Worm (Caenorhabditis elegans): Measurements from ENCODE around the gene dhs-11.

Gene dhs-11

ce11 chrIII:10671894-10672293, 29.2 kb upstream of the dhs-11 start:
- no peak for TF ChIP-seq hlh-12 (tag; optimal IDR thresholded peaks at IDR 0.05)

- TF ChIP-seq snpc-1.3 (tag; optimal IDR thresholded peaks at IDR 0.05; ENCODE audit: insufficient read depth) (no peak), C17E4.6 (GFP tag; IDR thresholded peaks at IDR 0.05) (no peak), F23B12.7 (tag; optimal IDR thresholded peaks at IDR 0.05; ENCODE audit: insufficient read depth) (no peak), sptf-2 (GFP tag; optimal IDR thresholded peaks at IDR 0.05) (no peak), K11D2.4 (GFP tag; IDR thresholded peaks at IDR 0.05) (no peak), nfya-2 (GFP tag; IDR thresholded peaks at IDR 0.05) (no peak), attf-3 (GFP tag; conservative IDR thresholded peaks at IDR 0.05) (no peak), F49E8.2 (tag; optimal IDR thresholded peaks at IDR 0.05; ENCODE audit: insufficient read depth) (no peak)
Measured at ce11 chrIII:10666640-10667039, 24.0 kb upstream of the dhs-11 start.

ce11 chrIII:10661292-10661691, 18.6 kb upstream of the dhs-11 start:
- TF ChIP-seq nhr-120 (GFP tag; IDR thresholded peaks at IDR 0.05): no peak
- TF ChIP-seq akir-1 (GFP tag; optimal IDR thresholded peaks at IDR 0.05): no peak
- TF ChIP-seq lin-54 (GFP tag; optimal IDR thresholded peaks at IDR 0.05): no peak
- no peak for TF ChIP-seq lag-1 (GFP tag; IDR thresholded peaks at IDR 0.05)
- no peak for TF ChIP-seq hlh-12 (tag; optimal IDR thresholded peaks at IDR 0.05)
- TF ChIP-seq cebp-2 (GFP tag; IDR thresholded peaks at IDR 0.05): no peak
- TF ChIP-seq hmg-20 (GFP tag; IDR thresholded peaks at IDR 0.05): no peak
- no peak for TF ChIP-seq tbx-9 (tag; optimal IDR thresholded peaks at IDR 0.05; ENCODE audit: borderline replicate concordance)
- TF ChIP-seq mcd-1 (GFP tag; IDR thresholded peaks at IDR 0.05): no peak
- no peak for TF ChIP-seq tlf-1 (GFP tag; optimal IDR thresholded peaks at IDR 0.05)
- TF ChIP-seq Y56A3A.18 (GFP tag; IDR thresholded peaks at IDR 0.05): no peak
- TF ChIP-seq ama-1 (optimal IDR thresholded peaks at IDR 0.05): no peak
- TF ChIP-seq ama-1 (GFP tag; optimal IDR thresholded peaks at IDR 0.05): no peak
- no peak for TF ChIP-seq repo-1 (tag; optimal IDR thresholded peaks at IDR 0.05)
- TF ChIP-seq ceh-79 (tag; optimal IDR thresholded peaks at IDR 0.05): no peak
- no peak for TF ChIP-seq attf-6 (GFP tag; IDR thresholded peaks at IDR 0.05)

- TF ChIP-seq snpc-1.1 (tag; optimal IDR thresholded peaks at IDR 0.05; ENCODE audit: insufficient read depth) (no peak), lsy-27 (tag; optimal IDR thresholded peaks at IDR 0.05; ENCODE audit: borderline replicate concordance, insufficient read depth) (no peak), madf-3 (GFP tag; IDR thresholded peaks at IDR 0.05) (no peak), tlf-1 (GFP tag; optimal IDR thresholded peaks at IDR 0.05) (no peak), zfh-2 (GFP tag; conservative IDR thresholded peaks at IDR 0.05) (no peak), unc-62 (GFP tag; optimal IDR thresholded peaks at IDR 0.05) (no peak)
Measured at ce11 chrIII:10658394-10658793, 15.7 kb upstream of the dhs-11 start.

ce11 chrIII:10657661-10658060, 15.0 kb upstream of the dhs-11 start:
- TF ChIP-seq zfh-2 (GFP tag; conservative IDR thresholded peaks at IDR 0.05): no peak
- no peak for TF ChIP-seq mxl-1 (tag; optimal IDR thresholded peaks at IDR 0.05)
- no peak for TF ChIP-seq aptf-2 (GFP tag; conservative IDR thresholded peaks at IDR 0.05)
- no peak for TF ChIP-seq lsy-27 (tag; optimal IDR thresholded peaks at IDR 0.05; ENCODE audit: borderline replicate concordance, insufficient read depth)
- no peak for TF ChIP-seq ztf-6 (GFP tag; IDR thresholded peaks at IDR 0.05)
- TF ChIP-seq nhr-90 (tag; optimal IDR thresholded peaks at IDR 0.05): no peak
- no peak for TF ChIP-seq F49E8.2 (tag; optimal IDR thresholded peaks at IDR 0.05; ENCODE audit: insufficient read depth)
- no peak for TF ChIP-seq B0336.3 (GFP tag; IDR thresholded peaks at IDR 0.05)
- TF ChIP-seq Y56A3A.18 (GFP tag; IDR thresholded peaks at IDR 0.05): no peak
- no peak for TF ChIP-seq ekl-4 (GFP tag; IDR thresholded peaks at IDR 0.05)
- no peak for TF ChIP-seq somi-1 (GFP tag; optimal IDR thresholded peaks at IDR 0.05)
- no peak for TF ChIP-seq cebp-1 (GFP tag; IDR thresholded peaks at IDR 0.05)
- no peak for TF ChIP-seq cebp-1 (tag; optimal IDR thresholded peaks at IDR 0.05)
- TF ChIP-seq hmg-20 (GFP tag; IDR thresholded peaks at IDR 0.05): no peak
- TF ChIP-seq bed-2 (GFP tag; IDR thresholded peaks at IDR 0.05): no peak
- no peak for TF ChIP-seq bed-1 (GFP tag; IDR thresholded peaks at IDR 0.05)
- no peak for TF ChIP-seq madf-6 (GFP tag; IDR thresholded peaks at IDR 0.05)
- TF ChIP-seq tlf-1 (GFP tag; optimal IDR thresholded peaks at IDR 0.05): no peak
- no peak for TF ChIP-seq rcor-1 (GFP tag; IDR thresholded peaks at IDR 0.05)
- TF ChIP-seq snpc-1.1 (tag; optimal IDR thresholded peaks at IDR 0.05; ENCODE audit: insufficient read depth): no peak
- TF ChIP-seq F23B12.7 (tag; optimal IDR thresholded peaks at IDR 0.05; ENCODE audit: insufficient read depth): no peak
